Worm (Caenorhabditis elegans) whole organism, L3 larva: ENCODE measurements around the gene srsx-18.

ENCODE experiments used
- ama-1 ChIP-seq: fragments of 150-350 bp; optimal IDR thresholded peaks from 2 replicates; lab custom pipeline; 2018
- daf-12 ChIP-seq: fragments of 150-350 bp; optimal IDR thresholded peaks from 2 replicates; lab custom pipeline; 2014; ENCODE audit warnings: missing biosample characterization, missing genetic modification reagents, missing genetic modification characterization
- fkh-2 ChIP-seq: fragments of 150-350 bp; optimal IDR thresholded peaks from 2 replicates; lab custom pipeline; 2014; ENCODE audit warnings: missing biosample characterization, missing genetic modification reagents, missing genetic modification characterization
- jun-1 ChIP-seq: fragments of 150-350 bp; optimal IDR thresholded peaks from 2 replicates; lab custom pipeline; 2014; ENCODE audit warnings: missing biosample characterization, missing genetic modification reagents, missing genetic modification characterization
- lin-39 ChIP-seq: fragments of 150-350 bp; optimal IDR thresholded peaks from 2 replicates; lab custom pipeline; 2018; ENCODE audit warnings: missing biosample characterization, missing genetic modification reagents, missing genetic modification characterization
- nhr-12 ChIP-seq: fragments of 150-350 bp; optimal IDR thresholded peaks from 2 replicates; lab custom pipeline; 2014; ENCODE audit warnings: missing biosample characterization, missing genetic modification characterization
- nhr-25 ChIP-seq: sonication (generic microtip); optimal IDR thresholded peaks from 2 replicates; lab custom pipeline; 2017; ENCODE audit warnings: missing biosample characterization, missing genetic modification characterization
- nhr-28 ChIP-seq: fragments of 150-350 bp; optimal IDR thresholded peaks from 2 replicates; lab custom pipeline; 2014; ENCODE audit warnings: missing biosample characterization, missing genetic modification characterization
- pqm-1 ChIP-seq: fragments of 150-350 bp; optimal IDR thresholded peaks from 2 replicates; lab custom pipeline; 2017; ENCODE audit warnings: missing biosample characterization, missing genetic modification characterization, inconsistent platforms
- skn-1 ChIP-seq: fragments of 150-350 bp; optimal IDR thresholded peaks from 2 replicates; lab custom pipeline; 2014; ENCODE audit warnings: missing biosample characterization, missing genetic modification characterization
- tbx-2 ChIP-seq: sonication (generic microtip); optimal IDR thresholded peaks from 2 replicates; lab custom pipeline; 2016; ENCODE audit warnings: mild to moderate bottlenecking, missing genetic modification characterization, missing compliant biosample characterization
- unc-39 ChIP-seq: sonication (generic microtip); optimal IDR thresholded peaks from 4 replicates; lab custom pipeline; 2017; ENCODE audit warnings: missing biosample characterization, missing genetic modification characterization
- zag-1 ChIP-seq: fragments of 150-350 bp; optimal IDR thresholded peaks from 2 replicates; lab custom pipeline; 2014; ENCODE audit warnings: missing biosample characterization, missing genetic modification characterization

ce11 chrV:5895021-5895420 is 27.3 kb upstream of the srsx-18 start, which contains the start of gene grd-9:
- TF ChIP-seq ama-1 (lab: Kevin White, UChicago) = no peak
- TF ChIP-seq zag-1 (tag; lab: Kevin White, UChicago) = no peak
- TF ChIP-seq nhr-12 = no peak
- no peak for TF ChIP-seq jun-1 (tag; lab: Kevin White, UChicago)
- no peak for TF ChIP-seq fkh-2
- TF ChIP-seq daf-12 (tag; lab: Kevin White, UChicago) = no peak
- no peak for TF ChIP-seq skn-1 (tag; lab: Kevin White, UChicago)
- TF ChIP-seq nhr-25 (tag; lab: Kevin White, UChicago) = no peak
- no peak for TF ChIP-seq unc-39 (tag; lab: Kevin White, UChicago)
- TF ChIP-seq nhr-28 (tag; lab: Kevin White, UChicago) = no peak
- TF ChIP-seq lin-39 (tag; lab: Kevin White, UChicago) = no peak
- TF ChIP-seq tbx-2 (tag; lab: Kevin White, UChicago) = no peak
- no peak for TF ChIP-seq pqm-1 (tag; lab: Kevin White, UChicago)
